Worm (Caenorhabditis elegans) whole organism, mixed stage, embryonic: ENCODE data around the gene C16C8.7.

Source experiments
- lin-32 ChIP-seq: fragments of 200-800 bp; sonication (Bioruptor generic); optimal IDR thresholded peaks from 2 replicates; lab custom pipeline; 2018; ENCODE audit warnings: mild to moderate bottlenecking, missing genetic modification characterization, missing compliant biosample characterization
- nhr-76 ChIP-seq: sonication (generic microtip); optimal IDR thresholded peaks from 2 replicates; lab custom pipeline; 2017; ENCODE audit warnings: missing biosample characterization, missing genetic modification characterization
- snpc-4 ChIP-seq: fragments of 150-350 bp; optimal IDR thresholded peaks from 2 replicates; lab custom pipeline; 2014; ENCODE audit warnings: missing biosample characterization, missing genetic modification characterization
- unc-39 ChIP-seq: fragments of 150-350 bp; optimal IDR thresholded peaks from 2 replicates; lab custom pipeline; 2014; ENCODE audit warnings: missing biosample characterization, missing genetic modification characterization
- unc-62 ChIP-seq: fragments of 150-350 bp; optimal IDR thresholded peaks from 2 replicates; lab custom pipeline; 2014; ENCODE audit warnings: missing biosample characterization, missing genetic modification reagents, missing genetic modification characterization
- ztf-11 ChIP-seq: fragments of 150-350 bp; optimal IDR thresholded peaks from 2 replicates; lab custom pipeline; 2014; ENCODE audit warnings: missing biosample characterization, missing genetic modification characterization

- TF ChIP-seq snpc-4 (no peak), ztf-11 (tag; lab: Kevin White, UChicago) (no peak), unc-62 (GFP tag; lab: Kevin White, UChicago) (no peak), lin-32 (GFP tag; lab: Kevin White, UChicago) (no peak), nhr-76 (tag; lab: Kevin White, UChicago) (no peak), unc-39 (tag; lab: Kevin White, UChicago) (no peak)
These were observed 21.6 kb upstream of the C16C8.7 start, which contains the start of gene Y49F6B.8 for ce11 chrII:3481584-3481983.
